Worm (Caenorhabditis elegans) whole organism, L4 larva: ENCODE data around the gene chhy-1.

Experiments used
- F10B5.3 ChIP-seq: sonication (generic microtip); optimal IDR thresholded peaks from 2 replicates; lab custom pipeline; 2016; ENCODE audit warnings: mild to moderate bottlenecking, missing genetic modification characterization, missing compliant biosample characterization
- F49E8.2 ChIP-seq: sonication (generic microtip); optimal IDR thresholded peaks from 2 replicates; lab custom pipeline; 2016; ENCODE audit warnings: missing compliant biosample characterization, mild to moderate bottlenecking, missing genetic modification characterization, borderline replicate concordance
- Y5F2A.4 ChIP-seq: fragments of 200-800 bp; sonication (Bioruptor generic); optimal IDR thresholded peaks from 2 replicates; lab custom pipeline; 2018; ENCODE audit warnings: mild to moderate bottlenecking, missing genetic modification characterization, missing compliant biosample characterization
- aly-2 ChIP-seq: sonication (generic microtip); optimal IDR thresholded peaks from 2 replicates; lab custom pipeline; 2018; ENCODE audit warnings: missing biosample characterization, missing genetic modification characterization
- ama-1 ChIP-seq: fragments of 150-350 bp; optimal IDR thresholded peaks from 2 replicates; lab custom pipeline; 2014; ENCODE audit warnings: inconsistent platforms, mixed read lengths
- arid-1 ChIP-seq: fragments of 200-800 bp; sonication (Bioruptor generic); conservative IDR thresholded peaks from 2 replicates; pipeline ENCODE4 v1.3.6; 2022; ENCODE audit warnings: missing genetic modification reagents, missing genetic modification characterization, missing compliant biosample characterization
- ceh-20 ChIP-seq: fragments of 200-800 bp; sonication (Bioruptor generic); IDR thresholded peaks from 2 replicates; pipeline ENCODE4 v1.3.6; 2022; ENCODE audit warnings: missing genetic modification reagents, missing genetic modification characterization, missing compliant biosample characterization
- ceh-28 ChIP-seq: fragments of 150-350 bp; optimal IDR thresholded peaks from 2 replicates; lab custom pipeline; 2014; ENCODE audit warnings: missing biosample characterization, missing genetic modification reagents, missing genetic modification characterization
- ceh-62 ChIP-seq: sonication (generic microtip); optimal IDR thresholded peaks from 2 replicates; lab custom pipeline; 2017; ENCODE audit warnings: missing biosample characterization, missing genetic modification characterization
- daf-12 ChIP-seq: fragments of 150-350 bp; optimal IDR thresholded peaks from 2 replicates; lab custom pipeline; 2014; ENCODE audit warnings: missing biosample characterization, missing genetic modification reagents, missing genetic modification characterization
- daf-19 ChIP-seq: fragments of 200-800 bp; sonication (Bioruptor generic); conservative IDR thresholded peaks from 2 replicates; pipeline ENCODE4 v1.3.6; 2022; ENCODE audit warnings: missing genetic modification characterization, missing compliant biosample characterization
- dmd-6 ChIP-seq: fragments of 200-800 bp; sonication (Bioruptor generic); IDR thresholded peaks from 2 replicates; pipeline ENCODE4 v1.3.6; 2022; ENCODE audit warnings: missing genetic modification reagents, missing genetic modification characterization, missing compliant biosample characterization
- dmd-8 ChIP-seq: fragments of 200-800 bp; sonication (Bioruptor generic); IDR thresholded peaks from 2 replicates; pipeline ENCODE4 v1.3.6; 2022; ENCODE audit warnings: missing genetic modification characterization, missing compliant biosample characterization
- dpl-1 ChIP-seq: fragments of 150-350 bp; optimal IDR thresholded peaks from 2 replicates; lab custom pipeline; 2014; ENCODE audit warnings: missing biosample characterization, missing genetic modification reagents, missing genetic modification characterization
- dve-1 ChIP-seq: sonication (generic microtip); optimal IDR thresholded peaks from 2 replicates; lab custom pipeline; 2017; ENCODE audit warnings: antibody characterized with exemption, mild to moderate bottlenecking, missing genetic modification characterization, missing compliant biosample characterization; ENCODE audit not compliant: insufficient read depth
- gei-8 ChIP-seq: fragments of 200-800 bp; sonication (Bioruptor generic); optimal IDR thresholded peaks from 2 replicates; lab custom pipeline; 2018; ENCODE audit warnings: mild to moderate bottlenecking, missing genetic modification characterization, missing compliant biosample characterization
- hlh-11 ChIP-seq: fragments of 200-800 bp; sonication (Bioruptor generic); optimal IDR thresholded peaks from 2 replicates; lab custom pipeline; 2018; ENCODE audit warnings: mild to moderate bottlenecking, missing genetic modification characterization, missing compliant biosample characterization
- hlh-30 ChIP-seq: sonication (generic microtip); optimal IDR thresholded peaks from 2 replicates; lab custom pipeline; 2017; ENCODE audit warnings: antibody characterized with exemption, mild to moderate bottlenecking, missing genetic modification characterization, missing compliant biosample characterization; ENCODE audit not compliant: insufficient read depth
- lin-1 ChIP-seq: fragments of 200-800 bp; sonication (Bioruptor generic); IDR thresholded peaks from 2 replicates; pipeline ENCODE4 v1.3.6; 2022; ENCODE audit warnings: missing genetic modification reagents, missing genetic modification characterization, missing compliant biosample characterization
- lin-15B ChIP-seq: fragments of 150-350 bp; sonication (generic microtip); optimal IDR thresholded peaks from 3 replicates; lab custom pipeline; 2014; ENCODE audit warnings: missing biosample characterization, missing genetic modification characterization
- lin-29 ChIP-seq: fragments of 200-800 bp; sonication (Bioruptor generic); IDR thresholded peaks from 2 replicates; pipeline ENCODE4 v1.3.6; 2022; ENCODE audit warnings: missing genetic modification reagents, missing genetic modification characterization, missing compliant biosample characterization
- lin-38 ChIP-seq: fragments of 200-800 bp; sonication (Bioruptor generic); IDR thresholded peaks from 2 replicates; pipeline ENCODE4 v1.3.6; 2022; ENCODE audit warnings: missing genetic modification reagents, missing genetic modification characterization, missing compliant biosample characterization
- lir-3 ChIP-seq: sonication (generic microtip); optimal IDR thresholded peaks from 2 replicates; lab custom pipeline; 2016; ENCODE audit warnings: mild to moderate bottlenecking, missing genetic modification characterization, missing compliant biosample characterization
- mdt-29 ChIP-seq: fragments of 200-800 bp; sonication (Bioruptor generic); IDR thresholded peaks from 2 replicates; pipeline ENCODE4 v1.3.6; 2022; ENCODE audit warnings: missing genetic modification reagents, missing genetic modification characterization, missing compliant biosample characterization
- mep-1 ChIP-seq: fragments of 150-350 bp; sonication (generic microtip); optimal IDR thresholded peaks from 3 replicates; lab custom pipeline; 2014; ENCODE audit warnings: missing biosample characterization, missing genetic modification characterization
- mxl-2 ChIP-seq: fragments of 200-800 bp; sonication (Bioruptor generic); conservative IDR thresholded peaks from 2 replicates; pipeline ENCODE4 v1.3.6; 2022; ENCODE audit warnings: missing genetic modification reagents, missing genetic modification characterization, missing compliant biosample characterization
- nhr-237 ChIP-seq: sonication (generic microtip); optimal IDR thresholded peaks from 2 replicates; lab custom pipeline; 2017; ENCODE audit warnings: missing biosample characterization, missing genetic modification characterization
- nhr-28 ChIP-seq: fragments of 150-350 bp; optimal IDR thresholded peaks from 2 replicates; lab custom pipeline; 2014; ENCODE audit warnings: missing biosample characterization, missing genetic modification characterization
- nhr-76 ChIP-seq: fragments of 150-350 bp; optimal IDR thresholded peaks from 2 replicates; lab custom pipeline; 2014; ENCODE audit warnings: missing biosample characterization, missing genetic modification characterization
- nhr-77 ChIP-seq: fragments of 150-350 bp; optimal IDR thresholded peaks from 2 replicates; lab custom pipeline; 2014; ENCODE audit warnings: missing biosample characterization, missing genetic modification characterization
- pha-4 ChIP-seq, 2 experiments: fragments of 150-350 bp in 1 of 2; fragments of 200-800 bp in 1 of 2; sonication (Bioruptor generic) in 1 of 2; IDR thresholded peaks in 1 of 2; optimal IDR thresholded peaks in 1 of 2; 2 replicates each; pipeline versions ENCODE4 v1.3.6 to Lab custom; 2014 to 2022; ENCODE audit warnings: missing genetic modification characterization in 2 of 2, missing genetic modification reagents in 2 of 2, missing biosample characterization in 1 of 2, missing compliant biosample characterization in 1 of 2
- pqm-1 ChIP-seq: sonication (generic microtip); optimal IDR thresholded peaks from 2 replicates; lab custom pipeline; 2017; ENCODE audit warnings: missing biosample characterization, missing genetic modification characterization
- rbr-2 ChIP-seq: sonication (generic microtip); optimal IDR thresholded peaks from 2 replicates; lab custom pipeline; 2016; ENCODE audit warnings: missing genotype, missing genetic modification characterization, missing compliant biosample characterization
- snpc-1.2 ChIP-seq: fragments of 200-800 bp; sonication (Bioruptor generic); IDR thresholded peaks from 2 replicates; pipeline ENCODE4 v1.3.6; 2022; ENCODE audit warnings: missing genetic modification reagents, missing genetic modification characterization, missing compliant biosample characterization
- tra-1 ChIP-seq: fragments of 200-800 bp; sonication (Bioruptor generic); IDR thresholded peaks from 2 replicates; pipeline ENCODE4 v1.3.6; 2022; ENCODE audit warnings: missing genetic modification reagents, missing genetic modification characterization, missing compliant biosample characterization
- unc-62 ChIP-seq, 3 experiments: fragments of 150-350 bp in 1 of 3; sonication (generic microtip); optimal IDR thresholded peaks in 2 of 3; peaks in 1 of 3; 1 replicate in 1 of 3; 2 replicates in 2 of 3; lab custom pipeline; 2014 to 2017; ENCODE audit warnings: missing biosample characterization in 3 of 3, missing genetic modification characterization in 3 of 3, missing genetic modification reagents in 3 of 3, missing genotype in 1 of 3

Gene chhy-1

DNA sequence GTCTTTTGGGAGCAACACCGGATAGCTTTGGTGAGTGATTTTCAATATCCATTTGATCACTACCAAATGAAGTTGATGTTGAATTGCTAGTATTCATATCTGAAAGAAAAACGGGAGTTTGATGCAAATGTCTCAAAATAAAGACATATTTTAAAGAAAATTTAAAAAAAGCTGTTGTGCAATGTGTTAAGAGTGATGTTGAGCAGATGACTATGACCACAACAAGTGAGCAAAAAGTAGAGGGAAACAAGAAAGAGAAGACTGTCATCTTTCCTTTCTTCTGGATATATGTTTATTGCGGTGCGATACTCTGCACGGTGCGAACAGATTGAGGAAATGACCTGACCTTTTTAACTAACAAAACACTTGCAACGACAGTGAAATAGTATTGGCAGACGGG lies 6.0 kb upstream of the chhy-1 start, which contains the start of gene T22C8.4:
TSS of gene T22C8.4 (minus strand) at position 101 of the 400 bp plus-strand sequence.
- TF ChIP-seq rbr-2 (tag; lab: Kevin White, UChicago), result no peak
- no peak for TF ChIP-seq nhr-237 (tag; lab: Kevin White, UChicago)
- TF ChIP-seq hlh-30 (tag; lab: Kevin White, UChicago), result no peak
- TF ChIP-seq ceh-20, result no peak
- no peak for TF ChIP-seq F49E8.2 (tag; lab: Kevin White, UChicago)
- TF ChIP-seq nhr-76 (tag; lab: Kevin White, UChicago), result no peak
- no peak for TF ChIP-seq daf-19 (GFP tag; lab: Robert Waterston, UW)
- no peak for TF ChIP-seq aly-2 (tag; lab: Kevin White, UChicago)
- no peak for TF ChIP-seq tra-1 (GFP tag; lab: Robert Waterston, UW)
- TF ChIP-seq lir-3 (tag; lab: Kevin White, UChicago), result no peak
- TF ChIP-seq mxl-2, result no peak
- TF ChIP-seq mdt-29 (GFP tag; lab: Robert Waterston, UW), result no peak
- TF ChIP-seq pha-4 (GFP tag; IDR thresholded peaks at IDR 0.05; lab: Robert Waterston, UW), result no peak
- TF ChIP-seq pha-4 (tag; optimal IDR thresholded peaks at IDR 0.05; lab: Kevin White, UChicago), result no peak
- TF ChIP-seq mep-1 (tag; lab: Kevin White, UChicago), result no peak
- TF ChIP-seq lin-1 (GFP tag; lab: Robert Waterston, UW), result no peak
- TF ChIP-seq lin-15B (tag; lab: Kevin White, UChicago), result no peak
- no peak for TF ChIP-seq dve-1 (tag; lab: Kevin White, UChicago)
- TF ChIP-seq daf-12 (tag; lab: Kevin White, UChicago), result no peak
- TF ChIP-seq pqm-1, result no peak
- TF ChIP-seq lin-38 (GFP tag; lab: Robert Waterston, UW), result no peak

ce11 chrII:8621883-8622282 lies 4.5 kb upstream of the chhy-1 start, which contains the start of gene T22C8.3:
Gene T22C8.3 (minus strand): TSS chrII:8621983.
- TF ChIP-seq nhr-28 (tag; lab: Kevin White, UChicago), result peak; percentile 14
- TF ChIP-seq arid-1 (GFP tag; lab: Robert Waterston, UW), result no peak

ce11 chrII:8616155-8616554 lies 1.3 kb downstream of the chhy-1 start:
- TF ChIP-seq unc-62 (GFP tag; optimal IDR thresholded peaks at IDR 0.05 in 1 of 2; lab: Kevin White, UChicago), result peak in 1 of 2 experiments; percentile 91
- TF ChIP-seq unc-62 (tag; optimal IDR thresholded peaks at IDR 0.05; lab: Kevin White, UChicago), result no peak
- TF ChIP-seq ama-1 (lab: Kevin White, UChicago), result no peak

DNA sequence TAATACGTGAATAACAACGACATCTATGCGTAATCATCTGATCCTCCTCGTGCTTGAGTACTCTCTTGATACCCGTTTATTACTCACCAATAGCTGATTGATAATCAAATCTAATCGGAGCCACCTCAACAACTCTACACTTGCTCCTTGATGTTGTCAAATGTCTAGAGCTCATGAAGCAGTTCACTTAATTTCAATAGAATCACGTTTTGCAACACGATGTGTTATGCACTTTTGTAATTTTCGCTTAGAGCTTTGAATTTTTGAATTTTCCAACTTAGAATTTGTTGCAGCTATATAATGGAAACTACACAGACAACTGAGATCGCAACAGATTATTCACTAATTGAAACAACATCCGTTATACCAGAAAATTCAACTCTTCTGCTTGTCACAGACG lies 4.9 kb downstream of the chhy-1 start, which contains the start of gene T22C8.1:
TSS of gene T22C8.1 (plus strand) at position 301 of the 400 bp plus-strand sequence.
- no peak for TF ChIP-seq lin-29 (GFP tag; lab: Robert Waterston, UW)
- no peak for TF ChIP-seq ceh-28 (tag; lab: Kevin White, UChicago)
- TF ChIP-seq, all 104 proteins: peak for 0

- TF ChIP-seq daf-19 (GFP tag; lab: Robert Waterston, UW), result no peak
- TF ChIP-seq dmd-8 (GFP tag; lab: Robert Waterston, UW), result no peak
- no peak for TF ChIP-seq hlh-11 (tag; lab: Kevin White, UChicago)
- no peak for TF ChIP-seq dpl-1
- TF ChIP-seq gei-8, result no peak
- TF ChIP-seq snpc-1.2 (GFP tag; lab: Robert Waterston, UW), result no peak
- TF ChIP-seq ceh-62 (tag; lab: Kevin White, UChicago), result no peak
- no peak for TF ChIP-seq mep-1 (tag; lab: Kevin White, UChicago)
- TF ChIP-seq dmd-6 (GFP tag; lab: Robert Waterston, UW), result no peak
- no peak for TF ChIP-seq pha-4 (GFP tag; IDR thresholded peaks at IDR 0.05; lab: Robert Waterston, UW)
- no peak for TF ChIP-seq pha-4 (tag; optimal IDR thresholded peaks at IDR 0.05; lab: Kevin White, UChicago)
- TF ChIP-seq F10B5.3 (tag; lab: Kevin White, UChicago), result no peak
- no peak for TF ChIP-seq Y5F2A.4
- no peak for TF ChIP-seq nhr-77 (tag; lab: Kevin White, UChicago)
These were observed 6.1 kb downstream of the chhy-1 start for ce11 chrII:8611330-8611729.
